Worm (Caenorhabditis elegans) whole organism, young adult: ENCODE data around the gene F09C6.14.
A peak's percentile ranks its signal among the peaks of the same experiment; 100 is the strongest.

ENCODE experiments used
- D2030.7 ChIP-seq: fragments of 200-800 bp; sonication (Bioruptor generic); IDR thresholded peaks from 2 replicates; pipeline ENCODE4 v1.3.6; 2022; ENCODE audit warnings: missing genetic modification reagents, missing genetic modification characterization, missing compliant biosample characterization
- F23B12.7 ChIP-seq: sonication (generic microtip); optimal IDR thresholded peaks from 2 replicates; lab custom pipeline; 2017; ENCODE audit warnings: missing genetic modification characterization, mild to moderate bottlenecking, missing compliant biosample characterization, antibody characterized with exemption, moderate library complexity; ENCODE audit not compliant: insufficient read depth
- F49E8.2 ChIP-seq: sonication (generic microtip); optimal IDR thresholded peaks from 3 replicates; lab custom pipeline; 2017; ENCODE audit warnings: missing genetic modification characterization, mild to moderate bottlenecking, missing compliant biosample characterization, antibody characterized with exemption, moderate library complexity; ENCODE audit not compliant: insufficient read depth
- F57A8.1 ChIP-seq: fragments of 200-800 bp; sonication (Bioruptor generic); optimal IDR thresholded peaks from 2 replicates; lab custom pipeline; 2018; ENCODE audit warnings: mild to moderate bottlenecking, missing genetic modification characterization, moderate library complexity, missing compliant biosample characterization
- F57C9.4 ChIP-seq: sonication (generic microtip); optimal IDR thresholded peaks from 2 replicates; lab custom pipeline; 2017; ENCODE audit warnings: mild to moderate bottlenecking, missing genetic modification characterization, missing compliant biosample characterization
- Y56A3A.18 ChIP-seq: fragments of 200-800 bp; sonication (Bioruptor generic); IDR thresholded peaks from 2 replicates; pipeline ENCODE4 v1.3.6; 2022; ENCODE audit warnings: missing genetic modification reagents, missing genetic modification characterization, missing compliant biosample characterization
- ZK185.1 ChIP-seq: sonication (generic microtip); optimal IDR thresholded peaks from 2 replicates; lab custom pipeline; 2016; ENCODE audit warnings: mild to moderate bottlenecking, missing genetic modification characterization, missing compliant biosample characterization; ENCODE audit not compliant: poor library complexity, severe bottlenecking
- aptf-2 ChIP-seq: fragments of 200-800 bp; sonication (Bioruptor generic); conservative IDR thresholded peaks from 2 replicates; pipeline ENCODE4 v1.3.6; 2022; ENCODE audit warnings: missing genetic modification reagents, missing genetic modification characterization, missing compliant biosample characterization
- aptf-3 ChIP-seq: fragments of 200-800 bp; sonication (Bioruptor generic); IDR thresholded peaks from 2 replicates; pipeline ENCODE4 v1.3.6; 2022; ENCODE audit warnings: missing genetic modification characterization, missing compliant biosample characterization
- atf-7 ChIP-seq: sonication (generic microtip); optimal IDR thresholded peaks from 2 replicates; lab custom pipeline; 2017; ENCODE audit warnings: mild to moderate bottlenecking, missing genetic modification characterization, missing compliant biosample characterization
- attf-3 ChIP-seq: fragments of 200-800 bp; sonication (Bioruptor generic); conservative IDR thresholded peaks from 2 replicates; pipeline ENCODE4 v1.3.6; 2022; ENCODE audit warnings: missing genetic modification reagents, missing genetic modification characterization, missing compliant biosample characterization
- bed-1 ChIP-seq: fragments of 200-800 bp; sonication (Bioruptor generic); IDR thresholded peaks from 2 replicates; pipeline ENCODE4 v1.3.6; 2022; ENCODE audit warnings: missing genetic modification reagents, missing genetic modification characterization, missing compliant biosample characterization
- cebp-1 ChIP-seq, 2 experiments: fragments of 200-800 bp in 1 of 2; sonication (Bioruptor generic) in 1 of 2; sonication (generic microtip) in 1 of 2; IDR thresholded peaks in 1 of 2; optimal IDR thresholded peaks in 1 of 2; 2 replicates each; pipeline versions ENCODE4 v1.3.6 to Lab custom; 2017 to 2022; ENCODE audit warnings: missing compliant biosample characterization in 2 of 2, missing genetic modification characterization in 2 of 2, mild to moderate bottlenecking in 1 of 2, missing genetic modification reagents in 1 of 2, moderate library complexity in 1 of 2
- ceh-40 ChIP-seq: fragments of 200-800 bp; sonication (Bioruptor generic); IDR thresholded peaks from 2 replicates; pipeline ENCODE4 v1.3.6; 2022; ENCODE audit warnings: missing genetic modification characterization, missing compliant biosample characterization
- ceh-79 ChIP-seq: sonication (generic microtip); optimal IDR thresholded peaks from 2 replicates; lab custom pipeline; 2017; ENCODE audit warnings: mild to moderate bottlenecking, missing genetic modification characterization, missing compliant biosample characterization
- ceh-91 ChIP-seq: fragments of 200-800 bp; sonication (Bioruptor generic); IDR thresholded peaks from 2 replicates; pipeline ENCODE4 v1.3.6; 2022; ENCODE audit warnings: missing genetic modification reagents, missing genetic modification characterization, missing compliant biosample characterization
- die-1 ChIP-seq: sonication (generic microtip); optimal IDR thresholded peaks from 2 replicates; lab custom pipeline; 2016; ENCODE audit warnings: missing genotype, mild to moderate bottlenecking, missing genetic modification characterization, missing compliant biosample characterization
- dpff-1 ChIP-seq: sonication (generic microtip); optimal IDR thresholded peaks from 2 replicates; lab custom pipeline; 2017; ENCODE audit warnings: mild to moderate bottlenecking, missing genetic modification characterization, missing compliant biosample characterization
- dpl-1 ChIP-seq: fragments of 150-350 bp; optimal IDR thresholded peaks from 2 replicates; lab custom pipeline; 2014; ENCODE audit warnings: missing biosample characterization, missing genetic modification reagents, missing genetic modification characterization
- egrh-3 ChIP-seq: fragments of 200-800 bp; sonication (Bioruptor generic); IDR thresholded peaks from 2 replicates; pipeline ENCODE4 v1.3.6; 2022; ENCODE audit warnings: missing genetic modification reagents, missing genetic modification characterization, missing compliant biosample characterization
- fkh-3 ChIP-seq: sonication (generic microtip); optimal IDR thresholded peaks from 2 replicates; lab custom pipeline; 2016; ENCODE audit warnings: mild to moderate bottlenecking, missing genetic modification characterization, missing compliant biosample characterization
- him-1 ChIP-seq: sonication (generic microtip); optimal IDR thresholded peaks from 2 replicates; lab custom pipeline; 2016; ENCODE audit warnings: missing genotype, missing genetic modification reagents, missing genetic modification characterization, missing compliant biosample characterization
- hmg-20 ChIP-seq: fragments of 200-800 bp; sonication (Bioruptor generic); IDR thresholded peaks from 2 replicates; pipeline ENCODE4 v1.3.6; 2022; ENCODE audit warnings: missing genetic modification reagents, missing genetic modification characterization, missing compliant biosample characterization
- hsf-1 ChIP-seq: fragments of 200-800 bp; sonication (Bioruptor generic); IDR thresholded peaks from 2 replicates; pipeline ENCODE4 v1.3.6; 2022; ENCODE audit warnings: missing genetic modification reagents, missing genetic modification characterization, missing compliant biosample characterization
- lin-35 ChIP-seq, 3 experiments: fragments of 150-350 bp in 2 of 3; sonication (generic microtip) in 1 of 3; optimal IDR thresholded peaks; 2 replicates each; lab custom pipeline; 2014 to 2018; ENCODE audit warnings: missing biosample characterization in 3 of 3, missing genetic modification characterization in 3 of 3, missing genetic modification reagents in 3 of 3
- lir-1 ChIP-seq: fragments of 200-800 bp; sonication (Bioruptor generic); conservative IDR thresholded peaks from 2 replicates; pipeline ENCODE4 v1.3.6; 2022; ENCODE audit warnings: missing genetic modification reagents, missing genetic modification characterization, missing compliant biosample characterization
- madf-10 ChIP-seq: sonication (generic microtip); optimal IDR thresholded peaks from 2 replicates; lab custom pipeline; 2016; ENCODE audit warnings: mild to moderate bottlenecking, missing genetic modification characterization, missing compliant biosample characterization
- nfyb-1 ChIP-seq: fragments of 200-800 bp; sonication (Bioruptor generic); IDR thresholded peaks from 2 replicates; pipeline ENCODE4 v1.3.6; 2022; ENCODE audit warnings: missing genetic modification reagents, missing genetic modification characterization, missing compliant biosample characterization
- nhr-120 ChIP-seq: fragments of 200-800 bp; sonication (Bioruptor generic); IDR thresholded peaks from 2 replicates; pipeline ENCODE4 v1.3.6; 2022; ENCODE audit warnings: missing genetic modification characterization, missing compliant biosample characterization
- nhr-179 ChIP-seq: sonication (generic microtip); optimal IDR thresholded peaks from 2 replicates; lab custom pipeline; 2016; ENCODE audit warnings: mild to moderate bottlenecking, missing genetic modification characterization, missing compliant biosample characterization
- rcor-1 ChIP-seq: fragments of 200-800 bp; sonication (Bioruptor generic); IDR thresholded peaks from 2 replicates; pipeline ENCODE4 v1.3.6; 2022; ENCODE audit warnings: missing genetic modification reagents, missing genetic modification characterization, missing compliant biosample characterization
- repo-1 ChIP-seq: sonication (generic microtip); optimal IDR thresholded peaks from 2 replicates; lab custom pipeline; 2017; ENCODE audit warnings: mild to moderate bottlenecking, missing genetic modification characterization, missing compliant biosample characterization
- snpc-3.4 ChIP-seq: sonication (generic microtip); optimal IDR thresholded peaks from 2 replicates; lab custom pipeline; 2017; ENCODE audit warnings: missing genetic modification characterization, mild to moderate bottlenecking, missing compliant biosample characterization, antibody characterized with exemption, moderate library complexity, missing genotype, missing genetic modification reagents
- snpc-4 ChIP-seq, 5 experiments: fragments of 150-350 bp in 1 of 5; sonication (generic microtip) in 4 of 5; optimal IDR thresholded peaks; 2 replicates each; lab custom pipeline; 2014 to 2018; ENCODE audit warnings: missing genetic modification characterization in 5 of 5, missing biosample characterization in 3 of 5, antibody characterized with exemption in 2 of 5, mild to moderate bottlenecking in 2 of 5, missing compliant biosample characterization in 2 of 5, missing genotype in 2 of 5, moderate library complexity in 2 of 5, missing genetic modification reagents in 1 of 5
- unc-130 ChIP-seq: sonication (generic microtip); optimal IDR thresholded peaks from 2 replicates; lab custom pipeline; 2016; ENCODE audit warnings: missing genetic modification reagents, missing genetic modification characterization, missing compliant biosample characterization
- unc-62 ChIP-seq: fragments of 150-350 bp; optimal IDR thresholded peaks from 2 replicates; lab custom pipeline; 2014; ENCODE audit warnings: missing biosample characterization, missing genetic modification reagents, missing genetic modification characterization
- zfh-2 ChIP-seq: fragments of 200-800 bp; sonication (Bioruptor generic); conservative IDR thresholded peaks from 2 replicates; pipeline ENCODE4 v1.3.6; 2022; ENCODE audit warnings: missing genetic modification reagents, missing genetic modification characterization, missing compliant biosample characterization
- ztf-25 ChIP-seq: fragments of 200-800 bp; sonication (Bioruptor generic); IDR thresholded peaks from 2 replicates; pipeline ENCODE4 v1.3.6; 2022; ENCODE audit warnings: missing genetic modification reagents, missing genetic modification characterization, missing compliant biosample characterization
- ztf-26 ChIP-seq: sonication (generic microtip); optimal IDR thresholded peaks from 2 replicates; lab custom pipeline; 2017; ENCODE audit warnings: missing genetic modification characterization, missing compliant biosample characterization

The F09C6.14 gene

ce11 chrV:16834989-16835388, 45.8 kb upstream of the F09C6.14 start, which contains the start of gene tni-3:
Gene tni-3 (minus strand): TSS chrV:16835128.
- TF ChIP-seq F57C9.4 (tag; lab: Kevin White, UChicago) (no peak), dpl-1 (GFP tag; lab: Kevin White, UChicago) (no peak), ztf-25 (GFP tag; lab: Robert Waterston, UW) (no peak), hmg-20 (GFP tag; lab: Robert Waterston, UW) (no peak), cebp-1 (GFP tag; IDR thresholded peaks at IDR 0.05; lab: Robert Waterston, UW) (no peak), cebp-1 (tag; optimal IDR thresholded peaks at IDR 0.05; lab: Kevin White, UChicago) (no peak), F57A8.1 (GFP tag; lab: Kevin White, UChicago) (no peak), unc-130 (GFP tag; lab: Kevin White, UChicago) (no peak), zfh-2 (GFP tag; lab: Robert Waterston, UW) (no peak), unc-62 (GFP tag; lab: Kevin White, UChicago) (no peak), him-1 (no peak), aptf-3 (GFP tag; lab: Robert Waterston, UW) (no peak), snpc-4 (GFP tag; optimal IDR thresholded peaks at IDR 0.05; lab: Kevin White, UChicago) (no peak), snpc-4 (tag; optimal IDR thresholded peaks at IDR 0.05; lab: Kevin White, UChicago) (no peak), ceh-79 (tag; lab: Kevin White, UChicago) (no peak), D2030.7 (no peak)

ce11 chrV:16836100-16836499, 44.7 kb upstream of the F09C6.14 start:
- TF ChIP-seq snpc-3.4 (tag; lab: Kevin White, UChicago): no peak
- no peak for TF ChIP-seq lir-1 (GFP tag; lab: Robert Waterston, UW)
- TF ChIP-seq dpff-1 (tag; lab: Kevin White, UChicago): no peak
- no peak for TF ChIP-seq rcor-1 (GFP tag; lab: Robert Waterston, UW)
- TF ChIP-seq F23B12.7 (tag; lab: Kevin White, UChicago): no peak
- no peak for TF ChIP-seq Y56A3A.18 (GFP tag; lab: Robert Waterston, UW)
- TF ChIP-seq hsf-1: no peak
- no peak for TF ChIP-seq nhr-179 (tag; lab: Kevin White, UChicago)
- TF ChIP-seq ceh-40 (GFP tag; lab: Robert Waterston, UW): no peak
- no peak for TF ChIP-seq aptf-2 (GFP tag; lab: Robert Waterston, UW)
- no peak for TF ChIP-seq F49E8.2 (tag; lab: Kevin White, UChicago)
- TF ChIP-seq fkh-3 (tag; lab: Kevin White, UChicago): no peak
- TF ChIP-seq ZK185.1 (tag; lab: Kevin White, UChicago): no peak
- TF ChIP-seq egrh-3 (GFP tag; lab: Robert Waterston, UW): no peak
- TF ChIP-seq, all 124 proteins: peak for 0

DNA sequence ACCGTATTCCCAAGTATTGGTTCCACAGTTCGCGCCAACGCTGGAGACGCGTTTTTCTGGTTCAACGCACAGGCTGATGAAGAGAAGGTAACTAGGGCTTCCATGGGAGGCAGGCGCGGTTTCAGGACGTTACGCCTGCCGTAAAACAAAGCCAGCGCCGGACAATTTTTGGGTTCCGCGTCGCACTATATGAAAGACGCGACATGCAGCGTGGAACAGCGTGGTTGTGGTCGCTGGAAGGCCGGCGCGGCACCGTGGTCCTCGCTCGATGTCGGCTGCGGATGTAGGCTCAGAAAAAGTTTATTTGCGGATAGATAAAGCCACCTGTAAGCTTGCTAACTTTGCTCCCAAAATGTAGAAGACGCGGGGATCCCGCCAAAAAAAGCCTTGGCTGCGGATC, 42.3 kb upstream of the F09C6.14 start:
- TF ChIP-seq snpc-4 (GFP tag; optimal IDR thresholded peaks at IDR 0.05; lab: Kevin White, UChicago) (no peak), snpc-4 (tag; optimal IDR thresholded peaks at IDR 0.05; lab: Kevin White, UChicago) (peak in 2 of 4 experiments; percentile 47 to 75), snpc-3.4 (tag; lab: Kevin White, UChicago) (no peak), nfyb-1 (0 out of 2 replicates have a peak, but pooled peaks have one; percentile 39), ZK185.1 (tag; lab: Kevin White, UChicago) (no peak), madf-10 (tag; lab: Kevin White, UChicago) (no peak), atf-7 (tag; lab: Kevin White, UChicago) (no peak), ceh-91 (GFP tag; lab: Robert Waterston, UW) (no peak), bed-1 (GFP tag; lab: Robert Waterston, UW) (no peak), unc-130 (GFP tag; lab: Kevin White, UChicago) (no peak), fkh-3 (tag; lab: Kevin White, UChicago) (no peak), repo-1 (tag; lab: Kevin White, UChicago) (no peak), attf-3 (GFP tag; lab: Robert Waterston, UW) (no peak), ztf-26 (no peak), lin-35 (GFP tag; optimal IDR thresholded peaks at IDR 0.05; lab: Kevin White, UChicago) (no peak), die-1 (tag; lab: Kevin White, UChicago) (no peak), zfh-2 (GFP tag; lab: Robert Waterston, UW) (peak; percentile 68), nhr-120 (GFP tag; lab: Robert Waterston, UW) (no peak)
